Fruit fly (Drosophila melanogaster) whole organism, pupa: ENCODE data around the gene KP78b.

Experiments used
- CG10348 ChIP-seq: fragments of 200-800 bp; sonication (Bioruptor generic); IDR thresholded peaks from 2 replicates; pipeline ENCODE4 v1.3.6; 2022; ENCODE audit warnings: missing biosample characterization, missing genetic modification characterization
- CG12605 ChIP-seq: fragments of 200-800 bp; sonication (Bioruptor generic); IDR thresholded peaks from 2 replicates; pipeline ENCODE4 v1.3.6; 2022; ENCODE audit warnings: missing biosample characterization, missing genetic modification characterization
- CG32121 ChIP-seq: fragments of 200-800 bp; sonication (Bioruptor generic); IDR thresholded peaks from 2 replicates; pipeline ENCODE4 v1.3.6; 2022; ENCODE audit warnings: missing biosample characterization, missing genetic modification characterization
- CG9948 ChIP-seq: fragments of 200-800 bp; sonication (Bioruptor generic); optimal IDR thresholded peaks from 2 replicates; lab custom pipeline; 2018; ENCODE audit warnings: missing biosample characterization, mild to moderate bottlenecking, missing genetic modification characterization, moderate library complexity
- Snoo ChIP-seq: fragments of 200-800 bp; sonication (Bioruptor generic); optimal IDR thresholded peaks from 3 replicates; lab custom pipeline; 2017; ENCODE audit warnings: missing biosample characterization, mild to moderate bottlenecking, missing genetic modification characterization, inconsistent platforms
- fd96Ca ChIP-seq: fragments of 200-800 bp; sonication (Bioruptor generic); IDR thresholded peaks from 3 replicates; pipeline ENCODE4 v1.3.6; 2022; ENCODE audit warnings: missing biosample characterization, missing genetic modification characterization
- gl ChIP-seq: fragments of 200-800 bp; sonication (Bioruptor generic); optimal IDR thresholded peaks from 2 replicates; lab custom pipeline; 2018; ENCODE audit warnings: missing biosample characterization, mild to moderate bottlenecking, missing genetic modification characterization

- TF ChIP-seq CG10348 (GFP tag; lab: Robert Waterston, UW) (no peak), fd96Ca (no peak), Snoo (no peak), CG9948 (tag; lab: Kevin White, UChicago) (no peak), CG32121 (GFP tag; lab: Robert Waterston, UW) (no peak), CG12605 (GFP tag; lab: Robert Waterston, UW) (no peak; the same call in 1 of the 2 replicates), gl (tag; lab: Kevin White, UChicago) (no peak)
Measured at dm6 chr3R:11372053-11373016, 19.4 kb upstream of the KP78b start.
